Fruit fly (Drosophila melanogaster): ENCODE results near the gene z.

DNA sequence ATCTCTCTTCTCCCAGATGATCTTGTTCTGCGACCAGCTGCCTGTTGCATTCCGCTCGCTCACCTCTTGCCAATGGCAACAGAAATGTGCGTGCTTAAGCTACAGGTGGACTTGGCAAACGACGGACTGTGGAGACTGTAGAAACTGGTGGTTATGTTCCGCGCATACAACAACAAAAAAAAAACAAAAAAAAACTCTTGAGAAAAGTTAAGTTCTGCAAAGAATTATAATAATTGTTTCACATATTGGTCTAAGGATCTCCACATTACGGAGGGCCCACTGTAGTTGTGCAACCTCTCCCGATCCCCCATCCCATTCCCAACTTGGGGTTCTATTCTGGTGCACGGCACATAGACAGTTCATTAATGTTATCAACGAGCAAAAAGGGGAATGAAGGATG is 21.0 kb downstream of the z start:
- TF ChIP-seq pan (optimal IDR thresholded peaks at IDR 0.05) (no peak), woc (GFP tag; optimal IDR thresholded peaks at IDR 0.05) (peak; percentile 41), dsf (GFP tag; optimal IDR thresholded peaks at IDR 0.05; ENCODE audit: borderline replicate concordance) (no peak), lola (GFP tag; optimal IDR thresholded peaks at IDR 0.05) (no peak), usp (GFP tag; optimal IDR thresholded peaks at IDR 0.05) (no peak), h (GFP tag; optimal IDR thresholded peaks at IDR 0.05) (peak; percentile 71), psq (GFP tag; optimal IDR thresholded peaks at IDR 0.05) (peak; percentile 32), N (GFP tag; optimal IDR thresholded peaks at IDR 0.05) (no peak), Myc (optimal IDR thresholded peaks at IDR 0.05) (no peak), fru (GFP tag; optimal IDR thresholded peaks at IDR 0.05) (peak; percentile 67), HLH106 (tag; optimal IDR thresholded peaks at IDR 0.05) (peak; percentile 49)

Data from whole organism, wandering third instar larva.